Fruit fly (Drosophila melanogaster): ENCODE data around the gene CG32371.

DNA sequence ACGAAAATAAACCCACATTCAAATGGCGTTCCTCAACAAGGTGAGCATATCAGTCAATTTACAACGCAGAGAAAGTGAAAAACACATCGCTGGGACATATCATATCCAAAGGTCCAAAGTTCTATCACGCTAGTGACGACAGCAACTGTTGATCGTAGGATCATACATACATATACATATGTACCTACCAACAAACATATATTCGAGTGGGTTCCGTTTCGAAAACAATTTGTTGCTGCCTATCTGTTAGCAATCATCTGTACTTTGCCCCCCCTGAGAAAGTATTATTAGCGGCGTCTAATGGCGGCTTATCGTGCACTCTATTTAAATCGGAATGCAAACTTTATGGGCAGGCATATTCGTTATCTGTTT is 48.7 kb downstream of the CG32371 start:
- TF ChIP-seq CG8478 (optimal IDR thresholded peaks at IDR 0.05) (no peak), pan (optimal IDR thresholded peaks at IDR 0.05) (no peak), Dll (optimal IDR thresholded peaks at IDR 0.05) (no peak)
